Worm (Caenorhabditis elegans) whole organism, young adult: ENCODE measurements around the gene his-64.

Source experiments
- Y67H2A.10 ChIP-seq: fragments of 200-800 bp; sonication (Bioruptor generic); conservative IDR thresholded peaks from 2 replicates; pipeline ENCODE4 v1.3.6; 2022; ENCODE audit warnings: missing genetic modification reagents, missing genetic modification characterization, missing compliant biosample characterization
- zim-3 ChIP-seq: sonication (generic microtip); optimal IDR thresholded peaks from 2 replicates; lab custom pipeline; 2017; ENCODE audit warnings: mild to moderate bottlenecking, missing genetic modification characterization, moderate library complexity, missing compliant biosample characterization

DNA sequence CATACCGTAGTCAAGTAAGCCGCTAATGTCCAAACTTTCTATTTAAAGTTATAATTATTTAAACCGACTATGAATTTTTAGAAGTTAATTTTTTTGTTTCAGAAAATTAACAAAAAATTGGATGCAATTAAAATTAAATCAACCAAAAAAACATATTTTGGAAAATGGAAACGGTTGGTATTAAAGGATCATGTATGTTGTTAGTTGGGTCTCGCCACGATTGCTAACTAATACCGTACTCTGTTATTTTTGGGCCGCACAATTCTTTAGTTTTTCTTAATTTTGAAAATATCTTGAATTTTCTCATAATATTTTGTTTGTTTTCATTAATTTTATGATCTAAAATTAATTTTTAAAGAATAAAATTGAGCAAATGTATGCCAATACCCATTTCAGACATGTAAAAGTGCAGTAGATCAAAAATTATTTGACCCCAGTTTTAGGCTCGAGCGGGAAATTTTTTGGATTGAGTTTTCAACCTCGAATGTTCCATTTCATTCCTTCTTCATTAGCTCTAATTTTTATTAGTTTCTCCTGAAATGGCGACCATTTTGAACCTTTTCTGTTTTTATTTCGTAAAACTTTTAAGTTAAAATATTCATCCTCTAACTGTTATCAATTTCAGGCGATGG, 34.4 kb upstream of the his-64 start, which contains the start of gene cbd-1:
- TF ChIP-seq zim-3 (no peak), Y67H2A.10 (GFP tag; lab: Robert Waterston, UW) (no peak)
